Worm (Caenorhabditis elegans) whole organism, young adult: ENCODE results near the gene haao-1.

Experiments
- F22D6.2 ChIP-seq: sonication (generic microtip); optimal IDR thresholded peaks from 2 replicates; lab custom pipeline; 2016; ENCODE audit warnings: mild to moderate bottlenecking, missing genetic modification characterization, missing compliant biosample characterization
- cebp-2 ChIP-seq: fragments of 200-800 bp; sonication (Bioruptor generic); IDR thresholded peaks from 2 replicates; pipeline ENCODE4 v1.3.6; 2022; ENCODE audit warnings: missing genetic modification characterization, missing compliant biosample characterization
- mes-4 ChIP-seq: sonication (generic microtip); optimal IDR thresholded peaks from 2 replicates; lab custom pipeline; 2016; ENCODE audit warnings: missing genotype, missing genetic modification characterization, missing compliant biosample characterization
- unc-130 ChIP-seq: sonication (generic microtip); optimal IDR thresholded peaks from 2 replicates; lab custom pipeline; 2016; ENCODE audit warnings: missing genetic modification reagents, missing genetic modification characterization, missing compliant biosample characterization
- unc-62 ChIP-seq: fragments of 150-350 bp; optimal IDR thresholded peaks from 2 replicates; lab custom pipeline; 2014; ENCODE audit warnings: missing biosample characterization, missing genetic modification reagents, missing genetic modification characterization

DNA sequence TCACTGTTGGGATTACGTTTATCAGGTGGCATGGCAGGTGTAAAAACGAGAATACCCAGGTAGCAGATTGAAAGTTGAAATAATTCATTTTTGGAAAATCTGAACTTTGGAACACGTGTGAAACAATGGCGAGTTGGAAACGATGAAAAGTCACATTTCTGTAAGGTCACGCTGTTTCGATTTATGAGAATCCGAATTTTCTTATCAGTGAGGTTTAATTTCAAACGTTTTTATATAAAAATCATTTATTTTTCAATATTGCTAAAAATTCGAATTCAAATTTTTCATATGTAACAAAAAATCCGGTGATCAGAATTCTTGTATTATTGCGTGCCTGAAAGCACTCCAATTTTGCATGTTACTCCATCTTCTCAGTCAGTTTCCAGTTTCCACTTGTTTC lies 42.1 kb upstream of the haao-1 start, which contains the start of gene F07D3.3:
- TF ChIP-seq unc-62 (GFP tag; lab: Kevin White, UChicago) (no peak), unc-130 (GFP tag; lab: Kevin White, UChicago) (no peak), cebp-2 (GFP tag; lab: Robert Waterston, UW) (no peak), mes-4 (tag; lab: Kevin White, UChicago) (no peak), F22D6.2 (tag; lab: Kevin White, UChicago) (no peak)
